Fruit fly (Drosophila melanogaster): ENCODE results near the gene Vps16B.

DNA sequence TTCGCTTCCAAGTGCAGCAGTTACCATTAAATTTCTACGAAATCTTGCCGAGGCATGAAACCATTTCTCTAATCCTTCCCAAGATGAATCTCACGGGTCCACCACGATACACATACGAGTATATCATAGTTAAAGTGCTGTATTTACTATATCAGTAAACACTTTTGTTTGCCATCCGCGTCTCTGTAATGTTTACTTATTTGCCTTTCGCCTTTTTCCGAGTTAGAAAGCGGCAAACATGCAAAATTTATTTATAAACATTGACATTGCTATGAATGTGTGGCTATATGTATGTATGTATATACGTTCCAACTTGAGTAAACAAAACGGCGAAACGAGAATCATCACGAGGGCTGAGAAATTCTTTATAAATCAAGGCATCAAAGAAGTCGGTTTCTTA, 14.7 kb upstream of the Vps16B start:
- no peak for TF ChIP-seq CG32264 (GFP tag; optimal IDR thresholded peaks at IDR 0.05)
- no peak for TF ChIP-seq h (GFP tag; optimal IDR thresholded peaks at IDR 0.05)
- TF ChIP-seq pan (optimal IDR thresholded peaks at IDR 0.05) = no peak
- no peak for TF ChIP-seq Myc (optimal IDR thresholded peaks at IDR 0.05)
- TF ChIP-seq ey (GFP tag; optimal IDR thresholded peaks at IDR 0.05) = no peak
- TF ChIP-seq woc (GFP tag; optimal IDR thresholded peaks at IDR 0.05) = no peak
- no peak for TF ChIP-seq fru (GFP tag; optimal IDR thresholded peaks at IDR 0.05)
- TF ChIP-seq Dfd (GFP tag; optimal IDR thresholded peaks at IDR 0.05) = no peak
- no peak for TF ChIP-seq dmrt93B (GFP tag; optimal IDR thresholded peaks at IDR 0.05)
- TF ChIP-seq tai (GFP tag; optimal IDR thresholded peaks at IDR 0.05) = no peak
- TF ChIP-seq sv (GFP tag; optimal IDR thresholded peaks at IDR 0.05) = no peak
- TF ChIP-seq Vsx2 (GFP tag; optimal IDR thresholded peaks at IDR 0.05; ENCODE audit: partially characterized antibody) = no peak
- TF ChIP-seq GATAd (GFP tag; optimal IDR thresholded peaks at IDR 0.05) = no peak
